Worm (Caenorhabditis elegans) whole organism, L1 larva: ENCODE data around the gene oac-46.

Experiments
- alr-1 ChIP-seq: fragments of 200-800 bp; sonication (Bioruptor generic); optimal IDR thresholded peaks from 2 replicates; lab custom pipeline; 2018; ENCODE audit warnings: borderline replicate concordance, mild to moderate bottlenecking, missing genetic modification characterization, missing compliant biosample characterization
- ceh-82 ChIP-seq, 3 experiments: fragments of 150-350 bp in 1 of 3; sonication (generic microtip) in 2 of 3; optimal IDR thresholded peaks; 2 replicates each; lab custom pipeline; 2014 to 2017; ENCODE audit warnings: missing biosample characterization in 3 of 3, missing genetic modification characterization in 3 of 3
- elt-3 ChIP-seq, 6 experiments: fragments of 150-350 bp in 1 of 6; sonication (generic microtip); optimal IDR thresholded peaks; 2 replicates each; lab custom pipeline; 2017 to 2018; ENCODE audit warnings: missing biosample characterization in 6 of 6, missing genetic modification characterization in 6 of 6, inconsistent platforms in 1 of 6
- fkh-10 ChIP-seq: sonication (generic microtip); optimal IDR thresholded peaks from 2 replicates; lab custom pipeline; 2017; ENCODE audit warnings: missing biosample characterization, missing genetic modification reagents, missing genetic modification characterization
- fos-1 ChIP-seq: fragments of 150-350 bp; optimal IDR thresholded peaks from 2 replicates; lab custom pipeline; 2014; ENCODE audit warnings: missing biosample characterization, missing genetic modification characterization
- isw-1 ChIP-seq: fragments of 200-800 bp; sonication (Bioruptor generic); IDR thresholded peaks from 2 replicates; pipeline ENCODE4 v1.3.6; 2022; ENCODE audit warnings: missing genetic modification characterization, missing compliant biosample characterization
- nhr-11 ChIP-seq: fragments of 150-350 bp; optimal IDR thresholded peaks from 2 replicates; lab custom pipeline; 2014; ENCODE audit warnings: missing biosample characterization, missing genetic modification characterization
- nhr-12 ChIP-seq: sonication (generic microtip); optimal IDR thresholded peaks from 2 replicates; lab custom pipeline; 2017; ENCODE audit warnings: missing biosample characterization, missing genetic modification characterization
- nhr-28 ChIP-seq: fragments of 150-350 bp; optimal IDR thresholded peaks from 2 replicates; lab custom pipeline; 2014; ENCODE audit warnings: missing biosample characterization, missing genetic modification characterization
- nhr-85 ChIP-seq: sonication (generic microtip); peaks from one replicate; lab custom pipeline; 2016; ENCODE audit warnings: missing genetic modification characterization, inconsistent platforms, missing compliant biosample characterization
- skn-1 ChIP-seq: fragments of 150-350 bp; optimal IDR thresholded peaks from 2 replicates; lab custom pipeline; 2014; ENCODE audit warnings: missing biosample characterization, missing genetic modification characterization
- sox-4 ChIP-seq: sonication (generic microtip); optimal IDR thresholded peaks from 2 replicates; lab custom pipeline; 2016; ENCODE audit warnings: missing genetic modification characterization, missing compliant biosample characterization
- unc-86 ChIP-seq: sonication (generic microtip); optimal IDR thresholded peaks from 2 replicates; lab custom pipeline; 2016; ENCODE audit warnings: missing genetic modification characterization, missing compliant biosample characterization
- ztf-4 ChIP-seq: fragments of 150-350 bp; optimal IDR thresholded peaks from 2 replicates; lab custom pipeline; 2014; ENCODE audit warnings: missing biosample characterization, missing genetic modification characterization

ce11 chrII:8822711-8823110, 29.2 kb downstream of the oac-46 start:
- TF ChIP-seq nhr-28 (tag; lab: Kevin White, UChicago) (no peak), skn-1 (no peak), alr-1 (tag; lab: Kevin White, UChicago) (no peak), ztf-4 (tag; lab: Kevin White, UChicago) (no peak), isw-1 (no peak), ceh-82 (tag; optimal IDR thresholded peaks at IDR 0.05; lab: Kevin White, UChicago) (no peak), sox-4 (tag; lab: Kevin White, UChicago) (no peak), nhr-85 (tag; lab: Kevin White, UChicago) (peak; percentile 91), fos-1 (no peak), fkh-10 (GFP tag; lab: Kevin White, UChicago) (no peak), nhr-12 (no peak), unc-86 (no peak), elt-3 (tag; optimal IDR thresholded peaks at IDR 0.05; lab: Kevin White, UChicago) (peak in 5 of 6 experiments; percentile 7 to 95 (median 38)), nhr-11 (tag; lab: Kevin White, UChicago) (no peak)
